Worm (Caenorhabditis elegans) whole organism, young adult: ENCODE data around the gene T07D3.4.

Experiments used
- ama-1 ChIP-seq, 3 experiments: fragments of 150-350 bp in 1 of 3; sonication (generic microtip) in 2 of 3; optimal IDR thresholded peaks; 2 replicates each; lab custom pipeline; 2014 to 2018; ENCODE audit warnings: missing biosample characterization in 2 of 3, missing genetic modification characterization in 2 of 3, missing genetic modification reagents in 2 of 3
- cebp-2 ChIP-seq: fragments of 200-800 bp; sonication (Bioruptor generic); IDR thresholded peaks from 2 replicates; pipeline ENCODE4 v1.3.6; 2022; ENCODE audit warnings: missing genetic modification characterization, missing compliant biosample characterization
- snpc-1.1 ChIP-seq: sonication (generic microtip); optimal IDR thresholded peaks from 2 replicates; lab custom pipeline; 2017; ENCODE audit warnings: missing genetic modification characterization, mild to moderate bottlenecking, missing compliant biosample characterization, antibody characterized with exemption, moderate library complexity, missing genotype, missing genetic modification reagents; ENCODE audit not compliant: insufficient read depth

DNA sequence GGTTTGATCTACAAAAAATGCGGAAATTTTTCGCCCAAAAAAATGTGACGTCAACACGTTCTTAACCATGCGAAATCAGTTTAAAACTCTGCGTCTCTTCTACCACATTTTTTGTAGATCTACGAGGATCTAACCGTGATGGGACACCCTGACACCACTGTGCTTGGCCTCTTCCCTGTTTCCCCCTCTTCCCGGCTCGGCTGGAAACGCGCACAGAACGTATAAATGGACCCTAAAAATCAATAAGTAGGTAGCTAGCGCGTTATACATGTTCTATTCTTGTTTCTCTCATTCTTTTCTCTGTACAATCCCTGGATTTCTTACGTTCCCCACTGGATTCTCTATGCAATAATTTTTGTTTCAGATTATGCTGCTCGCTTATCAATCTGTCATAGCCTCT is 35.4 kb downstream of the T07D3.4 start, which contains the start of gene fbxc-28:
- TF ChIP-seq ama-1 (optimal IDR thresholded peaks at IDR 0.05; lab: Kevin White, UChicago), result no peak
- no peak for TF ChIP-seq ama-1 (GFP tag; optimal IDR thresholded peaks at IDR 0.05; lab: Kevin White, UChicago)
- TF ChIP-seq cebp-2, result no peak
- no peak for TF ChIP-seq snpc-1.1
